Fruit fly (Drosophila melanogaster): ENCODE data around the gene CG11756.

Gene CG11756

DNA sequence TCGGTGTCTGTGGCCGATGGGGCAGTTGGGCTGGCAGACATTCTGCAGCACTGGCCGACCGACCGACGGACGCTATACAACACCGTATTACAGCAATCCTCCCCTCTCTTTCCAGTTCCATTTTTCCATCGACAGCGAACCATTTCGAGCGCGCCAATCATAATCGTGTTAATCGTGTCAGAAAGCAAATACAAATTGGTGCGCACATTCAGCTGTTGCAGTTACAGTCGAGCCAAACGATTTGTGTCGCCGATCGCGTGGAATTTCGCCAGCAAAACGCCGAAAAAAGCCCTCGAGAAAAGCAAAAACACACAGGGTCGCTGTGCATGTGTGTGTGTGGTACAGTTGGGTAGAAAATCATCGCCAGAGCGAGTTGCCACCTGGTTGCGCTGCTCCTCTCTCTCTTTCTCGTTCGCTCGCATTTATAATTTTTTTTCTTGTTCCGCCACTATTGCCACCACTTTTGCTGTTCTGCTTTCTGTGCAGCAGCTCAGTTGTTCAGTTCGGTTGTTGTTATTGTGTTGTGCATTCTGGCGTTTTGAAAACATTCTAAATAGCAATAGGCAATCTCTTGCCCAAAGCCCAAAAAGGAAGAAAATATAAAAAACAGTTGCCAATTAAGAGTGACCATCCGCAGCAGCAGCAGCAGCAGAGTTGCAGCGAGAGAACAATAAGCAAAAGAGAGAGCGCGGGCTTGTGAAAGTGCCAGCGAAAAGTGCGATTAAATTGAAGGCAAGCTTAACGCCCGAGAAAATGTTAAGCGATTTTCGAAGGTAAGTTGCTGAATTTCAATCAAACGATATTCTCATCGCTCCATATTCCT is 2.8 kb downstream of the CG11756 start, which contains the start of gene CG1737 (continued):
- TF ChIP-seq chinmo (GFP tag; IDR thresholded peaks at IDR 0.05; ENCODE audit: partially characterized antibody) (peak; percentile 49; the same call in 1 of the 4 replicates), CG9797 (GFP tag; optimal IDR thresholded peaks at IDR 0.05) (no peak), CG1024 (GFP tag; IDR thresholded peaks at IDR 0.05) (no peak), pfk (GFP tag; optimal IDR thresholded peaks at IDR 0.05) (no peak), Jarid2 (GFP tag; optimal IDR thresholded peaks at IDR 0.05) (no peak), Hr39 (optimal IDR thresholded peaks at IDR 0.05) (no peak), CG10654 (GFP tag; optimal IDR thresholded peaks at IDR 0.05) (no peak), bbx (GFP tag; IDR thresholded peaks at IDR 0.05; ENCODE audit: partially characterized antibody) (no peak), sisA (GFP tag; IDR thresholded peaks at IDR 0.05) (no peak), CG4404 (GFP tag; IDR thresholded peaks at IDR 0.05) (no peak), CG1233 (GFP tag; optimal IDR thresholded peaks at IDR 0.05) (no peak), al (GFP tag; IDR thresholded peaks at IDR 0.05) (no peak), run (tag; optimal IDR thresholded peaks at IDR 0.05) (no peak), MESR4 (GFP tag; optimal IDR thresholded peaks at IDR 0.05) (peak; percentile 90), Tbp (GFP tag; optimal IDR thresholded peaks at IDR 0.05) (no peak), GATAe (GFP tag; conservative IDR thresholded peaks at IDR 0.05) (no peak), en (GFP tag; optimal IDR thresholded peaks at IDR 0.05) (no peak), CG18599 (GFP tag; optimal IDR thresholded peaks at IDR 0.05) (peak; percentile 55), crc (GFP tag; optimal IDR thresholded peaks at IDR 0.05) (no peak), ttk (GFP tag; IDR thresholded peaks at IDR 0.05) (no peak), Eip74EF (GFP tag; optimal IDR thresholded peaks at IDR 0.05) (no peak), dmrt11E (tag; optimal IDR thresholded peaks at IDR 0.05) (no peak), rib (GFP tag; IDR thresholded peaks at IDR 0.05) (no peak), Xrp1 (GFP tag; IDR thresholded peaks at IDR 0.05) (0 out of 2 replicates have a peak, but pooled peaks have one; percentile 16), TFAM (GFP tag; optimal IDR thresholded peaks at IDR 0.05) (no peak), sc (optimal IDR thresholded peaks at IDR 0.05) (no peak), sc (GFP tag; optimal IDR thresholded peaks at IDR 0.05) (no peak), HLH54F (GFP tag; optimal IDR thresholded peaks at IDR 0.05) (no peak), CG1602 (GFP tag; optimal IDR thresholded peaks at IDR 0.05) (no peak), CG4820 (GFP tag; optimal IDR thresholded peaks at IDR 0.05) (no peak), insv (GFP tag; optimal IDR thresholded peaks at IDR 0.05) (no peak), eve (GFP tag; optimal IDR thresholded peaks at IDR 0.05) (no peak), Optix (GFP tag; IDR thresholded peaks at IDR 0.05) (no peak), CG2202 (tag; optimal IDR thresholded peaks at IDR 0.05) (no peak), CG1792 (GFP tag; optimal IDR thresholded peaks at IDR 0.05) (no peak), CG4282 (GFP tag; optimal IDR thresholded peaks at IDR 0.05) (no peak), dan (GFP tag; IDR thresholded peaks at IDR 0.05) (no peak), CG31365 (tag; optimal IDR thresholded peaks at IDR 0.05) (no peak), Abd-B (GFP tag; optimal IDR thresholded peaks at IDR 0.05) (no peak), CG9876 (GFP tag; optimal IDR thresholded peaks at IDR 0.05) (no peak), H2.0 (GFP tag; IDR thresholded peaks at IDR 0.05) (0 out of 2 replicates have a peak, but pooled peaks have one; percentile 7), sug (tag; optimal IDR thresholded peaks at IDR 0.05) (peak; percentile 35), Dek (tag; optimal IDR thresholded peaks at IDR 0.05) (no peak), so (GFP tag; IDR thresholded peaks at IDR 0.05) (no peak), CG7839 (tag; optimal IDR thresholded peaks at IDR 0.05) (no peak), Atf-2 (GFP tag; optimal IDR thresholded peaks at IDR 0.05) (no peak), gcm (GFP tag; optimal IDR thresholded peaks at IDR 0.05) (no peak), row (GFP tag; IDR thresholded peaks at IDR 0.05) (no peak), CG7372 (GFP tag; IDR thresholded peaks at IDR 0.05) (no peak), fd64A (GFP tag; optimal IDR thresholded peaks at IDR 0.05) (no peak), hb (GFP tag; IDR thresholded peaks at IDR 0.05; ENCODE audit: partially characterized antibody) (no peak)
